Fruit fly (Drosophila melanogaster) whole organism, embryonic: Measurements from ENCODE around the gene dj-1beta.

Experiments
- B-H1 ChIP-seq: fragments of 200-800 bp; sonication (Bioruptor generic); IDR thresholded peaks from 3 replicates; pipeline ENCODE4 v1.3.6; 2022; ENCODE audit warnings: missing biosample characterization, missing genetic modification characterization
- C15 ChIP-seq: fragments of 200-800 bp; sonication (Bioruptor generic); IDR thresholded peaks from 3 replicates; pipeline ENCODE4 v1.3.6; 2022; ENCODE audit warnings: missing biosample characterization, missing genetic modification characterization
- CG10267 ChIP-seq: fragments of 200-800 bp; sonication (Bioruptor generic); optimal IDR thresholded peaks from 2 replicates; lab custom pipeline; 2018; ENCODE audit warnings: missing biosample characterization, mild to moderate bottlenecking, missing genetic modification characterization, moderate library complexity
- CG10462 ChIP-seq: fragments of 200-800 bp; sonication (Bioruptor generic); optimal IDR thresholded peaks from 2 replicates; lab custom pipeline; 2016; ENCODE audit warnings: missing biosample characterization, missing genetic modification characterization
- CG11093 ChIP-seq: fragments of 200-800 bp; sonication (Bioruptor generic); IDR thresholded peaks from 3 replicates; pipeline ENCODE4 v1.3.6; 2022; ENCODE audit warnings: missing biosample characterization, missing genetic modification characterization
- CG11456 ChIP-seq: fragments of 200-800 bp; sonication (Bioruptor generic); IDR thresholded peaks from 3 replicates; pipeline ENCODE4 v1.3.6; 2022; ENCODE audit warnings: missing biosample characterization, missing genetic modification characterization
- CG12219 ChIP-seq: fragments of 200-800 bp; sonication (Bioruptor generic); optimal IDR thresholded peaks from 3 replicates; lab custom pipeline; 2018; ENCODE audit warnings: missing biosample characterization, mild to moderate bottlenecking, missing genetic modification characterization
- CG12391 ChIP-seq: fragments of 200-800 bp; sonication (Bioruptor generic); optimal IDR thresholded peaks from 3 replicates; lab custom pipeline; 2018; ENCODE audit warnings: missing biosample characterization, mild to moderate bottlenecking, missing genetic modification characterization, moderate library complexity
- CG12659 ChIP-seq: fragments of 200-800 bp; sonication (Bioruptor generic); optimal IDR thresholded peaks from 3 replicates; lab custom pipeline; 2017; ENCODE audit warnings: mild to moderate bottlenecking, missing biosample characterization, missing genetic modification reagents, missing genetic modification characterization
- CG13775 ChIP-seq: fragments of 200-800 bp; sonication (Bioruptor generic); optimal IDR thresholded peaks from 3 replicates; lab custom pipeline; 2017; ENCODE audit warnings: missing biosample characterization, mild to moderate bottlenecking, missing genetic modification characterization
- CG15073 ChIP-seq: fragments of 200-800 bp; sonication (Bioruptor generic); optimal IDR thresholded peaks from 2 replicates; lab custom pipeline; 2016; ENCODE audit warnings: missing biosample characterization, missing genetic modification characterization
- CG15269 ChIP-seq: fragments of 200-800 bp; sonication (Bioruptor generic); optimal IDR thresholded peaks from 2 replicates; lab custom pipeline; 2018; ENCODE audit warnings: missing biosample characterization, mild to moderate bottlenecking, missing genetic modification characterization, moderate library complexity
- CG15479 ChIP-seq: fragments of 200-800 bp; sonication (Bioruptor generic); optimal IDR thresholded peaks from 3 replicates; lab custom pipeline; 2019; ENCODE audit warnings: missing biosample characterization, mild to moderate bottlenecking, missing genetic modification characterization, moderate library complexity
- CG1792 ChIP-seq: fragments of 200-800 bp; sonication (Bioruptor generic); optimal IDR thresholded peaks from 2 replicates; lab custom pipeline; 2016; ENCODE audit warnings: missing biosample characterization, missing genetic modification characterization
- CG2875 ChIP-seq: fragments of 200-800 bp; sonication (Bioruptor generic); optimal IDR thresholded peaks from 2 replicates; lab custom pipeline; 2017; ENCODE audit warnings: missing biosample characterization, mild to moderate bottlenecking, missing genetic modification characterization, missing genetic modification reagents
- CG33213 ChIP-seq: fragments of 200-800 bp; sonication (Bioruptor generic); optimal IDR thresholded peaks from 3 replicates; lab custom pipeline; 2016; ENCODE audit warnings: missing biosample characterization, missing genetic modification characterization
- CG3838 ChIP-seq: fragments of 200-800 bp; sonication (Bioruptor generic); optimal IDR thresholded peaks from 3 replicates; lab custom pipeline; 2016; ENCODE audit warnings: missing biosample characterization, missing genetic modification characterization
- CG6791 ChIP-seq: fragments of 200-800 bp; sonication (Bioruptor generic); IDR thresholded peaks from 3 replicates; pipeline ENCODE4 v1.3.6; 2022; ENCODE audit warnings: missing biosample characterization, missing genetic modification characterization; ENCODE audit not compliant: partially characterized antibody
- CoRest ChIP-seq: fragments of 200-800 bp; sonication (Bioruptor generic); optimal IDR thresholded peaks from 3 replicates; lab custom pipeline; 2018; ENCODE audit warnings: missing biosample characterization, mild to moderate bottlenecking, missing genetic modification characterization, moderate library complexity
- D19B ChIP-seq: fragments of 200-800 bp; sonication (Bioruptor generic); optimal IDR thresholded peaks from 2 replicates; lab custom pipeline; 2017; ENCODE audit warnings: missing biosample characterization, mild to moderate bottlenecking, missing genetic modification characterization
- Doc3 ChIP-seq: fragments of 200-800 bp; sonication (Bioruptor generic); IDR thresholded peaks from 3 replicates; pipeline ENCODE4 v1.3.6; 2022; ENCODE audit warnings: missing biosample characterization, missing genetic modification characterization; ENCODE audit not compliant: partially characterized antibody
- E2f1 ChIP-seq: fragments of 200-800 bp; sonication (Bioruptor generic); IDR thresholded peaks from 2 replicates; pipeline ENCODE4 v1.3.6; 2022; ENCODE audit warnings: missing biosample characterization, missing genetic modification characterization
- Gsc ChIP-seq: fragments of 200-800 bp; sonication (Bioruptor generic); IDR thresholded peaks from 2 replicates; pipeline ENCODE4 v1.3.6; 2022; ENCODE audit warnings: missing biosample characterization, missing genetic modification characterization
- Lhr ChIP-seq: fragments of 200-800 bp; sonication (Bioruptor generic); optimal IDR thresholded peaks from 3 replicates; lab custom pipeline; 2017; ENCODE audit warnings: mild to moderate bottlenecking, missing biosample characterization, missing genetic modification reagents, missing genetic modification characterization
- Lim3 ChIP-seq: fragments of 200-800 bp; sonication (Bioruptor generic); IDR thresholded peaks from 2 replicates; pipeline ENCODE4 v1.3.6; 2022; ENCODE audit warnings: missing biosample characterization, missing genetic modification characterization
- Max ChIP-seq: fragments of 200-800 bp; sonication (Bioruptor generic); optimal IDR thresholded peaks from 2 replicates; lab custom pipeline; 2016; ENCODE audit warnings: missing biosample characterization, mild to moderate bottlenecking, missing genetic modification characterization
- Myb ChIP-seq: fragments of 200-800 bp; sonication (Bioruptor generic); optimal IDR thresholded peaks from 2 replicates; lab custom pipeline; 2016; ENCODE audit warnings: missing biosample characterization, missing genetic modification characterization
- NFAT ChIP-seq: fragments of 200-800 bp; sonication (Bioruptor generic); IDR thresholded peaks from 2 replicates; pipeline ENCODE4 v1.3.6; 2022; ENCODE audit warnings: missing biosample characterization, missing genetic modification characterization
- Oaz ChIP-seq: fragments of 200-800 bp; sonication (Bioruptor generic); IDR thresholded peaks from 2 replicates; pipeline ENCODE4 v1.3.6; 2022; ENCODE audit warnings: missing biosample characterization, missing genetic modification characterization
- Opbp ChIP-seq: fragments of 200-800 bp; sonication (Bioruptor generic); IDR thresholded peaks from 3 replicates; pipeline ENCODE4 v1.3.6; 2022; ENCODE audit warnings: missing biosample characterization, missing genetic modification characterization; ENCODE audit not compliant: partially characterized antibody
- Poxn ChIP-seq: fragments of 200-800 bp; sonication (Bioruptor generic); IDR thresholded peaks from 2 replicates; pipeline ENCODE4 v1.3.6; 2022; ENCODE audit warnings: missing biosample characterization, missing genetic modification characterization
- Ptx1 ChIP-seq: fragments of 200-800 bp; sonication (Bioruptor generic); IDR thresholded peaks from 2 replicates; pipeline ENCODE4 v1.3.6; 2022; ENCODE audit warnings: missing biosample characterization, missing genetic modification characterization
- Sox100B ChIP-seq: fragments of 200-800 bp; sonication (Bioruptor generic); optimal IDR thresholded peaks from 3 replicates; lab custom pipeline; 2018; ENCODE audit warnings: missing biosample characterization, mild to moderate bottlenecking, missing genetic modification characterization
- Sry-δ ChIP-seq: fragments of 200-800 bp; sonication (Bioruptor generic); optimal IDR thresholded peaks from 2 replicates; lab custom pipeline; 2016; ENCODE audit warnings: missing biosample characterization, missing genetic modification characterization
- Taf1 ChIP-seq: fragments of 200-800 bp; sonication (Bioruptor generic); IDR thresholded peaks from 2 replicates; pipeline ENCODE4 v1.3.6; 2022; ENCODE audit warnings: missing biosample characterization, missing genetic modification characterization
- ac ChIP-seq: fragments of 200-800 bp; sonication (Bioruptor generic); optimal IDR thresholded peaks from 3 replicates; lab custom pipeline; 2017; ENCODE audit warnings: missing biosample characterization, mild to moderate bottlenecking, missing genetic modification characterization
- bowl ChIP-seq: fragments of 200-800 bp; sonication (Bioruptor generic); IDR thresholded peaks from 2 replicates; pipeline ENCODE4 v1.3.6; 2022; ENCODE audit warnings: missing biosample characterization, missing genetic modification characterization
- gem ChIP-seq: fragments of 200-800 bp; sonication (Bioruptor generic); optimal IDR thresholded peaks from 2 replicates; lab custom pipeline; 2019; ENCODE audit warnings: missing biosample characterization, mild to moderate bottlenecking, missing genetic modification characterization, moderate library complexity
- gro ChIP-seq: fragments of 200-800 bp; sonication (Bioruptor generic); optimal IDR thresholded peaks from 2 replicates; lab custom pipeline; 2016; ENCODE audit warnings: missing biosample characterization, missing genetic modification characterization
- gsb ChIP-seq: fragments of 200-800 bp; sonication (Bioruptor generic); IDR thresholded peaks from 2 replicates; pipeline ENCODE4 v1.3.6; 2022; ENCODE audit warnings: missing biosample characterization, missing genetic modification characterization
- her ChIP-seq: fragments of 200-800 bp; sonication (Bioruptor generic); optimal IDR thresholded peaks from 2 replicates; lab custom pipeline; 2016; ENCODE audit warnings: missing biosample characterization, missing genetic modification characterization
- odd ChIP-seq: fragments of 200-800 bp; sonication (Bioruptor generic); optimal IDR thresholded peaks from 2 replicates; lab custom pipeline; 2017; ENCODE audit warnings: missing biosample characterization, mild to moderate bottlenecking, missing genetic modification characterization
- onecut ChIP-seq: fragments of 200-800 bp; sonication (Bioruptor generic); IDR thresholded peaks from 2 replicates; pipeline ENCODE4 v1.3.6; 2022; ENCODE audit warnings: missing biosample characterization, missing genetic modification characterization
- pan ChIP-seq, 4 experiments: fragments of >200 bp in 3 of 4; fragments of 200-800 bp in 1 of 4; sonication (Bioruptor generic) in 1 of 4; optimal IDR thresholded peaks in 3 of 4; IDR thresholded peaks in 1 of 4; 2 replicates each; pipeline versions ENCODE4 v1.3.6 to Lab custom; 2017 to 2022; ENCODE audit warnings: missing biosample characterization in 2 of 4, missing genetic modification characterization in 2 of 4, mixed read lengths in 1 of 4
- pum ChIP-seq: fragments of 200-800 bp; sonication (Bioruptor generic); optimal IDR thresholded peaks from 2 replicates; lab custom pipeline; 2016; ENCODE audit warnings: missing biosample characterization, missing genetic modification characterization
- salm ChIP-seq: fragments of 200-800 bp; sonication (Bioruptor generic); optimal IDR thresholded peaks from 2 replicates; lab custom pipeline; 2018; ENCODE audit warnings: missing biosample characterization, mild to moderate bottlenecking, missing genetic modification characterization
- ssp ChIP-seq: fragments of 200-800 bp; sonication (Bioruptor generic); IDR thresholded peaks from 2 replicates; pipeline ENCODE4 v1.3.6; 2022; ENCODE audit warnings: missing biosample characterization, missing genetic modification characterization
- tin ChIP-seq: fragments of 200-800 bp; sonication (Bioruptor generic); optimal IDR thresholded peaks from 3 replicates; lab custom pipeline; 2016; ENCODE audit warnings: missing biosample characterization, missing genetic modification characterization
- vvl ChIP-seq: fragments of 200-800 bp; sonication (Bioruptor generic); IDR thresholded peaks from 2 replicates; pipeline ENCODE4 v1.3.6; 2022; ENCODE audit warnings: missing biosample characterization, missing genetic modification characterization
- wdn ChIP-seq: fragments of 200-800 bp; sonication (Bioruptor generic); IDR thresholded peaks from 2 replicates; pipeline ENCODE4 v1.3.6; 2022; ENCODE audit warnings: missing biosample characterization, missing genetic modification characterization

dj-1beta gene

dm6 chr3R:30796715-30797114 lies 10.2 kb upstream of the dj-1beta start (continued):
- peak; percentile 19 for TF ChIP-seq Lhr (GFP tag; lab: Kevin White, UChicago)
- TF ChIP-seq C15, result 0 out of 3 replicates have a peak, but pooled peaks have one; percentile 45
- TF ChIP-seq Poxn (GFP tag; lab: Robert Waterston, UW), result peak; percentile 50
- no peak for TF ChIP-seq CG3838 (GFP tag; lab: Kevin White, UChicago)
- TF ChIP-seq gem, result peak; percentile 62
- TF ChIP-seq CG12391 (tag; lab: Kevin White, UChicago), result peak; percentile 48
- TF ChIP-seq pum, result peak; percentile 42
- TF ChIP-seq Lim3 (GFP tag; lab: Robert Waterston, UW), result no peak
- TF ChIP-seq CG15479 (GFP tag; lab: Kevin White, UChicago), result no peak
- no peak for TF ChIP-seq CG1792 (GFP tag; lab: Kevin White, UChicago)
- TF ChIP-seq CG33213, result peak; percentile 11
- TF ChIP-seq Taf1, result peak; percentile 74; the same call in 1 of the 2 replicates
- peak; percentile 45 for TF ChIP-seq ssp
- peak; percentile 17 for TF ChIP-seq Myb (GFP tag; lab: Kevin White, UChicago)
- TF ChIP-seq Oaz (GFP tag; lab: Robert Waterston, UW), result 0 out of 2 replicates have a peak, but pooled peaks have one; percentile 21
- TF ChIP-seq ac (GFP tag; lab: Kevin White, UChicago), result no peak
- TF ChIP-seq Opbp (GFP tag; lab: Robert Waterston, UW), result no peak
- peak; percentile 55 for TF ChIP-seq CG2875 (GFP tag; lab: Kevin White, UChicago)
- no peak for TF ChIP-seq CG15073 (GFP tag; lab: Kevin White, UChicago)
- TF ChIP-seq Sox100B, result no peak
- peak; percentile 49 for TF ChIP-seq gsb
- peak; percentile 83 for TF ChIP-seq Ptx1 (GFP tag; lab: Robert Waterston, UW)
- TF ChIP-seq CG11456 (GFP tag; lab: Robert Waterston, UW), result peak; percentile 87
- TF ChIP-seq CG11093 (GFP tag; lab: Robert Waterston, UW), result peak; percentile 79
- TF ChIP-seq E2f1 (GFP tag; lab: Robert Waterston, UW), result peak; percentile 79
- TF ChIP-seq CG6791 (GFP tag; lab: Robert Waterston, UW), result 0 out of 3 replicates have a peak, but pooled peaks have one; percentile 21
- TF ChIP-seq wdn, result peak; percentile 76; the same call in 1 of the 2 replicates
- peak; percentile 67 for TF ChIP-seq onecut (GFP tag; lab: Robert Waterston, UW)
- peak; percentile 65 for TF ChIP-seq CG15269 (tag; lab: Kevin White, UChicago)
- no peak for TF ChIP-seq odd (GFP tag; lab: Kevin White, UChicago)
- no peak for TF ChIP-seq CG10267
- peak; percentile 62 for TF ChIP-seq her (GFP tag; lab: Kevin White, UChicago)
- peak; percentile 19 for TF ChIP-seq CG10462 (GFP tag; lab: Kevin White, UChicago)
- no peak for TF ChIP-seq Sry-δ (GFP tag; lab: Kevin White, UChicago)
- no peak for TF ChIP-seq Doc3
- TF ChIP-seq D19B (GFP tag; lab: Kevin White, UChicago), result no peak
- 0 out of 2 replicates have a peak, but pooled peaks have one; percentile 23 for TF ChIP-seq bowl (GFP tag; lab: Robert Waterston, UW)
- peak; percentile 35 for TF ChIP-seq tin (GFP tag; lab: Kevin White, UChicago)
- TF ChIP-seq B-H1, result peak; percentile 53
- peak; percentile 86 for TF ChIP-seq vvl (GFP tag; lab: Robert Waterston, UW)
- peak; percentile 88 for TF ChIP-seq NFAT
- TF ChIP-seq CG12659 (GFP tag; lab: Kevin White, UChicago), result peak; percentile 17
- TF ChIP-seq CG12219 (GFP tag; lab: Kevin White, UChicago), result peak; percentile 65
- TF ChIP-seq CG13775 (GFP tag; lab: Kevin White, UChicago), result peak; percentile 52
- 0 out of 2 replicates have a peak, but pooled peaks have one; percentile 28 for TF ChIP-seq Gsc (GFP tag; lab: Robert Waterston, UW)
- TF ChIP-seq salm (tag; lab: Kevin White, UChicago), result no peak
- peak; percentile 14 for TF ChIP-seq Max (GFP tag; lab: Kevin White, UChicago)
- TF ChIP-seq gro (GFP tag; lab: Kevin White, UChicago), result peak; percentile 1
- no peak for TF ChIP-seq pan (optimal IDR thresholded peaks at IDR 0.05; lab: Kevin White, UChicago)
- TF ChIP-seq pan (GFP tag; optimal IDR thresholded peaks at IDR 0.05 in 1 of 2, IDR thresholded peaks at IDR 0.05 in 1 of 2), result peak in 1 of 2 experiments; percentile 82
- peak; percentile 56 for TF ChIP-seq CoRest (tag; lab: Kevin White, UChicago)
